Worm (Caenorhabditis elegans) whole organism, late embryonic: Measurements from ENCODE around the gene F11G11.5.

Experiments used
- C08G9.2 ChIP-seq: sonication (generic microtip); optimal IDR thresholded peaks from 2 replicates; lab custom pipeline; 2016; ENCODE audit warnings: mild to moderate bottlenecking, missing genetic modification characterization, moderate library complexity, missing compliant biosample characterization
- F13H6.1 ChIP-seq: sonication (generic microtip); optimal IDR thresholded peaks from 2 replicates; lab custom pipeline; 2016; ENCODE audit warnings: missing genetic modification characterization, missing compliant biosample characterization
- K02D7.2 ChIP-seq: sonication (generic microtip); optimal IDR thresholded peaks from 2 replicates; lab custom pipeline; 2017; ENCODE audit warnings: mild to moderate bottlenecking, missing genetic modification characterization, missing compliant biosample characterization
- Y22D7AL.16 ChIP-seq: sonication (generic microtip); optimal IDR thresholded peaks from 2 replicates; lab custom pipeline; 2016; ENCODE audit warnings: missing genetic modification characterization, missing compliant biosample characterization
- ceh-2 ChIP-seq: sonication (generic microtip); optimal IDR thresholded peaks from 2 replicates; lab custom pipeline; 2016; ENCODE audit warnings: missing genotype, missing genetic modification characterization, missing compliant biosample characterization
- ceh-22 ChIP-seq: sonication (generic microtip); optimal IDR thresholded peaks from 2 replicates; lab custom pipeline; 2017; ENCODE audit warnings: missing biosample characterization, missing genetic modification characterization
- ceh-34 ChIP-seq: sonication (generic microtip); optimal IDR thresholded peaks from 2 replicates; lab custom pipeline; 2016; ENCODE audit warnings: mild to moderate bottlenecking, missing genetic modification characterization, missing compliant biosample characterization
- ceh-45 ChIP-seq: fragments of 200-800 bp; sonication (Bioruptor generic); IDR thresholded peaks from 2 replicates; pipeline ENCODE4 v1.3.6; 2022; ENCODE audit warnings: missing genetic modification reagents, missing genetic modification characterization, missing compliant biosample characterization
- ceh-6 ChIP-seq: fragments of 200-800 bp; sonication (Bioruptor generic); optimal IDR thresholded peaks from 2 replicates; lab custom pipeline; 2018; ENCODE audit warnings: mild to moderate bottlenecking, missing genetic modification characterization, missing compliant biosample characterization
- dmd-4 ChIP-seq: sonication (generic microtip); optimal IDR thresholded peaks from 2 replicates; lab custom pipeline; 2016; ENCODE audit warnings: borderline replicate concordance, missing genetic modification characterization, missing compliant biosample characterization
- elt-2 ChIP-seq: sonication (generic microtip); optimal IDR thresholded peaks from 2 replicates; lab custom pipeline; 2016; ENCODE audit warnings: missing genetic modification reagents, missing genetic modification characterization, missing compliant biosample characterization
- fkh-10 ChIP-seq: fragments of 150-350 bp; optimal IDR thresholded peaks from 2 replicates; lab custom pipeline; 2014; ENCODE audit warnings: missing biosample characterization, missing genetic modification reagents, missing genetic modification characterization
- hlh-13 ChIP-seq: fragments of 200-800 bp; sonication (Bioruptor generic); optimal IDR thresholded peaks from 2 replicates; lab custom pipeline; 2018; ENCODE audit warnings: mild to moderate bottlenecking, missing genetic modification characterization, missing compliant biosample characterization
- hlh-15 ChIP-seq: sonication (generic microtip); optimal IDR thresholded peaks from 2 replicates; lab custom pipeline; 2016; ENCODE audit warnings: missing genetic modification characterization, missing compliant biosample characterization
- hlh-6 ChIP-seq: sonication (generic microtip); optimal IDR thresholded peaks from 2 replicates; lab custom pipeline; 2016; ENCODE audit warnings: missing genotype, missing genetic modification characterization, missing compliant biosample characterization
- madf-2 ChIP-seq: sonication (generic microtip); optimal IDR thresholded peaks from 2 replicates; lab custom pipeline; 2017; ENCODE audit warnings: missing genetic modification characterization, missing compliant biosample characterization
- nfya-1 ChIP-seq: sonication (generic microtip); optimal IDR thresholded peaks from 2 replicates; lab custom pipeline; 2017; ENCODE audit warnings: missing genetic modification characterization, mild to moderate bottlenecking, missing compliant biosample characterization, antibody characterized with exemption, moderate library complexity
- nhr-232 ChIP-seq: sonication (generic microtip); optimal IDR thresholded peaks from 2 replicates; lab custom pipeline; 2016; ENCODE audit warnings: missing genetic modification characterization, missing compliant biosample characterization
- npax-4 ChIP-seq: sonication (generic microtip); optimal IDR thresholded peaks from 2 replicates; lab custom pipeline; 2016; ENCODE audit warnings: missing genetic modification characterization, missing compliant biosample characterization
- odd-2 ChIP-seq: sonication (generic microtip); optimal IDR thresholded peaks from 2 replicates; lab custom pipeline; 2017; ENCODE audit warnings: antibody characterized with exemption, mild to moderate bottlenecking, missing genetic modification characterization, missing compliant biosample characterization
- pax-1 ChIP-seq: fragments of 150-350 bp; optimal IDR thresholded peaks from 2 replicates; lab custom pipeline; 2014; ENCODE audit warnings: missing biosample characterization, missing genetic modification characterization
- pqm-1 ChIP-seq: sonication (generic microtip); optimal IDR thresholded peaks from 2 replicates; lab custom pipeline; 2016; ENCODE audit warnings: missing genetic modification characterization, missing compliant biosample characterization
- rnt-1 ChIP-seq: sonication (generic microtip); optimal IDR thresholded peaks from 2 replicates; lab custom pipeline; 2016; ENCODE audit warnings: missing genetic modification characterization, missing compliant biosample characterization
- sdc-2 ChIP-seq: sonication (generic microtip); optimal IDR thresholded peaks from 2 replicates; lab custom pipeline; 2016; ENCODE audit warnings: missing genotype, missing genetic modification characterization, missing compliant biosample characterization
- sox-4 ChIP-seq: sonication (generic microtip); optimal IDR thresholded peaks from 2 replicates; lab custom pipeline; 2017; ENCODE audit warnings: mild to moderate bottlenecking, missing genetic modification characterization, inconsistent platforms, missing compliant biosample characterization
- syd-9 ChIP-seq: sonication (generic microtip); optimal IDR thresholded peaks from 2 replicates; lab custom pipeline; 2016; ENCODE audit warnings: mild to moderate bottlenecking, missing genetic modification characterization, moderate library complexity, missing compliant biosample characterization
- tbx-2 ChIP-seq: sonication (generic microtip); optimal IDR thresholded peaks from 2 replicates; lab custom pipeline; 2016; ENCODE audit warnings: missing genetic modification characterization, missing compliant biosample characterization
- ttx-3 ChIP-seq: sonication (generic microtip); optimal IDR thresholded peaks from 2 replicates; lab custom pipeline; 2016; ENCODE audit warnings: missing genetic modification reagents, missing genetic modification characterization, missing compliant biosample characterization
- unc-42 ChIP-seq: sonication (generic microtip); optimal IDR thresholded peaks from 2 replicates; lab custom pipeline; 2016; ENCODE audit warnings: missing genotype, missing genetic modification characterization, missing compliant biosample characterization
- unc-55 ChIP-seq: sonication (generic microtip); optimal IDR thresholded peaks from 2 replicates; lab custom pipeline; 2017; ENCODE audit warnings: missing biosample characterization, missing genetic modification reagents, missing genetic modification characterization
- ztf-16 ChIP-seq: sonication (generic microtip); optimal IDR thresholded peaks from 2 replicates; lab custom pipeline; 2017; ENCODE audit warnings: missing genetic modification characterization, missing compliant biosample characterization

The F11G11.5 gene

ce11 chrII:4857873-4858364, at the start of gene F11G11.5:
F11G11.5 (plus strand) TSS chrII:4857923.
- TF ChIP-seq rnt-1 (tag; lab: Kevin White, UChicago) (no peak), syd-9 (tag; lab: Kevin White, UChicago) (no peak), ztf-16 (tag; lab: Kevin White, UChicago) (no peak), nfya-1 (tag; lab: Kevin White, UChicago) (no peak), unc-42 (tag; lab: Kevin White, UChicago) (no peak), pax-1 (tag; lab: Kevin White, UChicago) (no peak), hlh-13 (GFP tag; lab: Kevin White, UChicago) (no peak), sdc-2 (tag; lab: Kevin White, UChicago) (no peak), ceh-2 (tag; lab: Kevin White, UChicago) (no peak), K02D7.2 (no peak), C08G9.2 (tag; lab: Kevin White, UChicago) (no peak), madf-2 (tag; lab: Kevin White, UChicago) (no peak), sox-4 (tag; lab: Kevin White, UChicago) (no peak)

- TF ChIP-seq npax-4 (tag; lab: Kevin White, UChicago) (no peak), dmd-4 (tag; lab: Kevin White, UChicago) (no peak)
Observed at ce11 chrII:4811986-4812385, 45.7 kb upstream of the F11G11.5 start, which contains the start of gene rig-6. rig-6 (minus strand) TSS chrII:4812086.

ce11 chrII:4815356-4815755, 42.4 kb upstream of the F11G11.5 start:
- TF ChIP-seq ceh-34 (peak; percentile 94), hlh-6 (tag; lab: Kevin White, UChicago) (no peak)

DNA sequence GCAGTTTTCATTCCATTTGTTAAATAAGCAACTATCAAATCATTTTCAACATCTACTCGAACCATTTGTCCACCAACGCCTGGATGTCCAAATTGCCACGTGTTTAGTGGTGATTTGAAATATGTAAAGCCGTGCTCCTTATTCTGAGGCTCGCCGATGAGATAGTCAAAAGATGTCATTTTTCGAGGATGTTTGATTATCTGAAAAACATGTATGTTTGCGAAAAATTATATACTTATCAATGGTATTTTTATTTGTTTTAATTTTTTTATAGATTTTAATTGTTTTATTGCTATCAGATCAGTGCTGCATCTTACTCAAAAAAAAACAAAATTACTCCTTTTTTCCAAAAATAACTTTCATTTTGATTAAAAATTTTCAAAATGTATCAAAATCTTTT, 38.9 kb upstream of the F11G11.5 start:
- TF ChIP-seq nhr-232 (tag; lab: Kevin White, UChicago) (no peak), rnt-1 (tag; lab: Kevin White, UChicago) (no peak), hlh-15 (tag; lab: Kevin White, UChicago) (no peak), ceh-6 (GFP tag; lab: Kevin White, UChicago) (no peak), C08G9.2 (tag; lab: Kevin White, UChicago) (no peak), pqm-1 (tag; lab: Kevin White, UChicago) (no peak), sdc-2 (tag; lab: Kevin White, UChicago) (no peak), elt-2 (tag; lab: Kevin White, UChicago) (no peak), odd-2 (no peak), unc-55 (no peak), fkh-10 (GFP tag; lab: Kevin White, UChicago) (no peak), tbx-2 (no peak), ceh-22 (tag; lab: Kevin White, UChicago) (no peak), hlh-6 (tag; lab: Kevin White, UChicago) (no peak), ttx-3 (no peak), F13H6.1 (tag; lab: Kevin White, UChicago) (no peak), npax-4 (tag; lab: Kevin White, UChicago) (no peak), unc-42 (tag; lab: Kevin White, UChicago) (no peak)

- TF ChIP-seq sox-4 (tag; lab: Kevin White, UChicago) (no peak), elt-2 (tag; lab: Kevin White, UChicago) (peak; percentile 15)
- TF ChIP-seq, all 69 proteins: peak for 1
Observed at ce11 chrII:4821739-4822138, 36.0 kb upstream of the F11G11.5 start, which contains the start of gene lact-5. lact-5 (minus strand) TSS chrII:4821739.

DNA sequence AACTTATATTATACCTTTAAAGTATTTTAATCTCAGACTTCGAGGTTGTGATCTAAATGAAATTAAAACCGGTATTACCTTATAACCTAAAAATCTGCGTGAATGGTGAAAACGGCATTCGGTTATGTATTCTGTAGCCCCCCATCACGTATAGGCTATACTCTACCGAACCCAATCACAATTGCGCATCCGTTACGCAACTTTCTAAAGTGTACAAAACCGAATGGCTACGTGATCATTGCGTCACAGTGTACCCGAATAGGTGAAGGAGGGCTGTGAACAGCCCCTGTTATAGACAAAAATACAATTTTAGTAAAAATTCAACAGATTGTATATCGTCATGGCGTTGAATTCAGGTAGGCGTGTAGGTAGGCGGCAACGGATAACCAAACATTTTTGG, 35.1 kb upstream of the F11G11.5 start:
- TF ChIP-seq npax-4 (tag; lab: Kevin White, UChicago) (no peak), elt-2 (tag; lab: Kevin White, UChicago) (peak; percentile 60), ttx-3 (no peak), ceh-34 (no peak), Y22D7AL.16 (tag; lab: Kevin White, UChicago) (no peak), ceh-45 (GFP tag; lab: Robert Waterston, UW) (no peak)
